Worm (Caenorhabditis elegans) whole organism, L1 larva: ENCODE results near the gene sdz-27.
A peak's percentile ranks its signal among the peaks of the same experiment; 100 is the strongest.

Experiments used
- C04F5.9 ChIP-seq: sonication (generic microtip); optimal IDR thresholded peaks from 2 replicates; lab custom pipeline; 2016; ENCODE audit warnings: missing genetic modification characterization, missing compliant biosample characterization
- C16A3.4 ChIP-seq: fragments of 150-350 bp; optimal IDR thresholded peaks from 2 replicates; lab custom pipeline; 2014; ENCODE audit warnings: missing biosample characterization, missing genetic modification characterization
- C34B4.2 ChIP-seq: sonication (generic microtip); optimal IDR thresholded peaks from 2 replicates; lab custom pipeline; 2017; ENCODE audit warnings: mild to moderate bottlenecking, missing genetic modification characterization, missing compliant biosample characterization
- F16B12.6 ChIP-seq: fragments of 150-350 bp; optimal IDR thresholded peaks from 2 replicates; lab custom pipeline; 2014; ENCODE audit warnings: missing biosample characterization, missing genetic modification characterization
- aha-1 ChIP-seq: fragments of 150-350 bp; optimal IDR thresholded peaks from 2 replicates; lab custom pipeline; 2014; ENCODE audit warnings: missing biosample characterization, missing genetic modification characterization
- alr-1 ChIP-seq: fragments of 200-800 bp; sonication (Bioruptor generic); optimal IDR thresholded peaks from 2 replicates; lab custom pipeline; 2018; ENCODE audit warnings: borderline replicate concordance, mild to moderate bottlenecking, missing genetic modification characterization, missing compliant biosample characterization
- aly-2 ChIP-seq: fragments of 150-350 bp; optimal IDR thresholded peaks from 2 replicates; lab custom pipeline; 2014; ENCODE audit warnings: missing biosample characterization, missing genetic modification characterization
- ceh-8 ChIP-seq: fragments of 200-800 bp; sonication (Bioruptor generic); optimal IDR thresholded peaks from 2 replicates; lab custom pipeline; 2018; ENCODE audit warnings: mild to moderate bottlenecking, missing genetic modification characterization, moderate library complexity, missing compliant biosample characterization
- ceh-82 ChIP-seq, 3 experiments: fragments of 150-350 bp in 1 of 3; sonication (generic microtip) in 2 of 3; optimal IDR thresholded peaks; 2 replicates each; lab custom pipeline; 2014 to 2017; ENCODE audit warnings: missing biosample characterization in 3 of 3, missing genetic modification characterization in 3 of 3
- ceh-90 ChIP-seq: sonication (generic microtip); optimal IDR thresholded peaks from 2 replicates; lab custom pipeline; 2016; ENCODE audit warnings: missing genetic modification characterization, missing compliant biosample characterization
- efl-1 ChIP-seq, 4 experiments: fragments of 150-350 bp; optimal IDR thresholded peaks in 3 of 4; peaks in 1 of 4; 1 replicate in 1 of 4; 2 replicates in 3 of 4; lab custom pipeline; 2014; ENCODE audit warnings: missing biosample characterization in 2 of 4, missing genetic modification characterization in 2 of 4, missing genetic modification reagents in 2 of 4
- egl-13 ChIP-seq: sonication (generic microtip); optimal IDR thresholded peaks from 2 replicates; lab custom pipeline; 2016; ENCODE audit warnings: missing genotype, missing genetic modification reagents, missing genetic modification characterization, missing compliant biosample characterization
- elt-3 ChIP-seq, 6 experiments: fragments of 150-350 bp in 1 of 6; sonication (generic microtip); optimal IDR thresholded peaks; 2 replicates each; lab custom pipeline; 2017 to 2018; ENCODE audit warnings: missing biosample characterization in 6 of 6, missing genetic modification characterization in 6 of 6, inconsistent platforms in 1 of 6
- ets-5 ChIP-seq: fragments of 200-800 bp; sonication (Bioruptor generic); IDR thresholded peaks from 2 replicates; pipeline ENCODE4 v1.3.6; 2022; ENCODE audit warnings: missing genetic modification characterization, missing compliant biosample characterization
- hlh-17 ChIP-seq: fragments of 200-800 bp; sonication (Bioruptor generic); optimal IDR thresholded peaks from 2 replicates; lab custom pipeline; 2018; ENCODE audit warnings: missing genetic modification characterization, mild to moderate bottlenecking, missing compliant biosample characterization, moderate library complexity, borderline replicate concordance
- irx-1 ChIP-seq: sonication (generic microtip); optimal IDR thresholded peaks from 2 replicates; lab custom pipeline; 2016; ENCODE audit warnings: missing genetic modification characterization, missing compliant biosample characterization
- jun-1 ChIP-seq: fragments of 150-350 bp; optimal IDR thresholded peaks from 2 replicates; lab custom pipeline; 2014; ENCODE audit warnings: missing biosample characterization, missing genetic modification reagents, missing genetic modification characterization
- lin-13 ChIP-seq: fragments of 150-350 bp; optimal IDR thresholded peaks from 2 replicates; lab custom pipeline; 2014; ENCODE audit warnings: missing biosample characterization, missing genetic modification reagents, missing genetic modification characterization
- lin-14 ChIP-seq: fragments of 200-800 bp; sonication (Bioruptor generic); optimal IDR thresholded peaks from 2 replicates; lab custom pipeline; 2018; ENCODE audit warnings: mild to moderate bottlenecking, missing genetic modification characterization, moderate library complexity, missing compliant biosample characterization
- lin-35 ChIP-seq, 2 experiments: fragments of 150-350 bp; optimal IDR thresholded peaks; 2 replicates each; lab custom pipeline; 2014; ENCODE audit warnings: missing biosample characterization in 2 of 2, missing genetic modification characterization in 2 of 2, missing genetic modification reagents in 2 of 2
- lin-39 ChIP-seq: fragments of 150-350 bp; optimal IDR thresholded peaks from 2 replicates; lab custom pipeline; 2014; ENCODE audit warnings: missing biosample characterization, missing genetic modification reagents, missing genetic modification characterization
- lir-3 ChIP-seq: sonication (generic microtip); optimal IDR thresholded peaks from 2 replicates; lab custom pipeline; 2016; ENCODE audit warnings: mild to moderate bottlenecking, missing genetic modification characterization, moderate library complexity, missing compliant biosample characterization; ENCODE audit not compliant: poor library complexity
- lsy-2 ChIP-seq, 2 experiments: fragments of 150-350 bp; optimal IDR thresholded peaks; 2 replicates each; lab custom pipeline; 2014; ENCODE audit warnings: missing biosample characterization in 2 of 2, missing genetic modification characterization in 2 of 2
- mab-9 ChIP-seq: fragments of 200-800 bp; sonication (Bioruptor generic); IDR thresholded peaks from 2 replicates; pipeline ENCODE4 v1.3.6; 2022; ENCODE audit warnings: missing genetic modification reagents, missing genetic modification characterization, missing compliant biosample characterization
- mef-2 ChIP-seq: fragments of 150-350 bp; optimal IDR thresholded peaks from 2 replicates; lab custom pipeline; 2014; ENCODE audit warnings: missing biosample characterization, missing genetic modification characterization
- mep-1 ChIP-seq: fragments of 150-350 bp; optimal IDR thresholded peaks from 2 replicates; lab custom pipeline; 2014; ENCODE audit warnings: missing biosample characterization, missing genetic modification characterization
- nhr-12 ChIP-seq: sonication (generic microtip); optimal IDR thresholded peaks from 2 replicates; lab custom pipeline; 2017; ENCODE audit warnings: missing biosample characterization, missing genetic modification characterization
- nhr-20 ChIP-seq: sonication (generic microtip); optimal IDR thresholded peaks from 2 replicates; lab custom pipeline; 2016; ENCODE audit warnings: mild to moderate bottlenecking, missing genetic modification characterization, missing compliant biosample characterization
- nhr-47 ChIP-seq: sonication (generic microtip); optimal IDR thresholded peaks from 2 replicates; lab custom pipeline; 2016; ENCODE audit warnings: mild to moderate bottlenecking, missing genetic modification characterization, moderate library complexity, missing compliant biosample characterization
- nhr-76 ChIP-seq: sonication (generic microtip); optimal IDR thresholded peaks from 2 replicates; lab custom pipeline; 2017; ENCODE audit warnings: missing biosample characterization, missing genetic modification characterization
- nhr-77 ChIP-seq: fragments of 150-350 bp; optimal IDR thresholded peaks from 2 replicates; lab custom pipeline; 2014; ENCODE audit warnings: missing biosample characterization, missing genetic modification characterization
- nhr-84 ChIP-seq: sonication (generic microtip); optimal IDR thresholded peaks from 2 replicates; lab custom pipeline; 2017; ENCODE audit warnings: missing biosample characterization, missing genetic modification characterization
- nhr-85 ChIP-seq: sonication (generic microtip); peaks from one replicate; lab custom pipeline; 2016; ENCODE audit warnings: missing genetic modification characterization, inconsistent platforms, missing compliant biosample characterization
- pag-3 ChIP-seq: sonication (generic microtip); optimal IDR thresholded peaks from 2 replicates; lab custom pipeline; 2017; ENCODE audit warnings: missing genetic modification characterization, mild to moderate bottlenecking, missing compliant biosample characterization, antibody characterized with exemption, borderline replicate concordance; ENCODE audit not compliant: insufficient read depth
- pqm-1 ChIP-seq: sonication (generic microtip); optimal IDR thresholded peaks from 3 replicates; lab custom pipeline; 2017; ENCODE audit warnings: missing biosample characterization, missing genetic modification characterization
- skn-1 ChIP-seq: fragments of 150-350 bp; optimal IDR thresholded peaks from 2 replicates; lab custom pipeline; 2014; ENCODE audit warnings: missing biosample characterization, missing genetic modification characterization
- snpc-4 ChIP-seq: fragments of 150-350 bp; optimal IDR thresholded peaks from 2 replicates; lab custom pipeline; 2014; ENCODE audit warnings: missing biosample characterization, missing genetic modification characterization
- sox-4 ChIP-seq: sonication (generic microtip); optimal IDR thresholded peaks from 2 replicates; lab custom pipeline; 2016; ENCODE audit warnings: missing genetic modification characterization, missing compliant biosample characterization
- sptf-1 ChIP-seq: fragments of 150-350 bp; optimal IDR thresholded peaks from 2 replicates; lab custom pipeline; 2014; ENCODE audit warnings: missing biosample characterization, missing genetic modification characterization
- unc-30 ChIP-seq: sonication (generic microtip); optimal IDR thresholded peaks from 2 replicates; lab custom pipeline; 2017; ENCODE audit warnings: missing biosample characterization, missing genetic modification characterization
- unc-62 ChIP-seq: fragments of 150-350 bp; optimal IDR thresholded peaks from 2 replicates; lab custom pipeline; 2014; ENCODE audit warnings: missing biosample characterization, missing genetic modification reagents, missing genetic modification characterization
- unc-98 ChIP-seq: fragments of 200-800 bp; sonication (Bioruptor generic); IDR thresholded peaks from 2 replicates; pipeline ENCODE4 v1.3.6; 2022; ENCODE audit warnings: missing genetic modification characterization, missing compliant biosample characterization
- xbp-1 ChIP-seq: sonication (generic microtip); optimal IDR thresholded peaks from 2 replicates; lab custom pipeline; 2016; ENCODE audit warnings: missing genetic modification characterization, missing compliant biosample characterization
- zag-1 ChIP-seq: fragments of 150-350 bp; optimal IDR thresholded peaks from 2 replicates; lab custom pipeline; 2014; ENCODE audit warnings: missing biosample characterization, missing genetic modification characterization
- zip-4 ChIP-seq: fragments of 200-800 bp; sonication (Bioruptor generic); optimal IDR thresholded peaks from 2 replicates; lab custom pipeline; 2018; ENCODE audit warnings: mild to moderate bottlenecking, missing genetic modification characterization, moderate library complexity, missing compliant biosample characterization

Gene sdz-27

ce11 chrIV:11142314-11143227 is 44.3 kb upstream of the sdz-27 start, which contains the start of gene skih-2 (continued):
- TF ChIP-seq ceh-82 (tag; optimal IDR thresholded peaks at IDR 0.05; lab: Kevin White, UChicago) = peak in 2 of 3 experiments; percentile 12 to 41
- no peak for TF ChIP-seq zip-4 (GFP tag; lab: Kevin White, UChicago)
- TF ChIP-seq pqm-1 (tag; lab: Kevin White, UChicago) = no peak
- TF ChIP-seq sox-4 = no peak
- peak; percentile 78 for TF ChIP-seq xbp-1
- peak; percentile 18 for TF ChIP-seq lin-39 (tag; lab: Kevin White, UChicago)
- no peak for TF ChIP-seq unc-98
- no peak for TF ChIP-seq C34B4.2 (tag; lab: Kevin White, UChicago)
- TF ChIP-seq zag-1 (tag; lab: Kevin White, UChicago) = peak; percentile 58
- TF ChIP-seq skn-1 (tag; lab: Kevin White, UChicago) = peak; percentile 56
- TF ChIP-seq hlh-17 (GFP tag; lab: Kevin White, UChicago) = no peak
- TF ChIP-seq mep-1 (tag; lab: Kevin White, UChicago) = peak; percentile 70
- TF ChIP-seq egl-13 (tag; lab: Kevin White, UChicago) = no peak
- TF ChIP-seq elt-3 (tag; optimal IDR thresholded peaks at IDR 0.05; lab: Kevin White, UChicago) = no peak
- peak; percentile 94 to 95 for TF ChIP-seq lin-35 (GFP tag; optimal IDR thresholded peaks at IDR 0.05; lab: Kevin White, UChicago)
- TF ChIP-seq mef-2 = no peak
- TF ChIP-seq C16A3.4 = peak; percentile 38
- TF ChIP-seq sptf-1 (tag; lab: Kevin White, UChicago) = no peak
- no peak for TF ChIP-seq lin-14 (GFP tag; lab: Kevin White, UChicago)
- no peak for TF ChIP-seq nhr-84
- peak; percentile 85 to 93 for TF ChIP-seq efl-1 (optimal IDR thresholded peaks at IDR 0.05; lab: Kevin White, UChicago)
- peak; percentile 95 to 99 for TF ChIP-seq efl-1 (GFP tag; optimal IDR thresholded peaks at IDR 0.05 in 1 of 2; lab: Kevin White, UChicago)
- no peak for TF ChIP-seq mab-9
- TF ChIP-seq unc-30 (tag; lab: Kevin White, UChicago) = no peak
- no peak for TF ChIP-seq C04F5.9
- TF ChIP-seq aha-1 (tag; lab: Kevin White, UChicago) = no peak
- TF ChIP-seq nhr-76 (tag; lab: Kevin White, UChicago) = no peak
- no peak for TF ChIP-seq nhr-12
- no peak for TF ChIP-seq unc-62 (GFP tag; lab: Kevin White, UChicago)
- TF ChIP-seq F16B12.6 (tag; lab: Kevin White, UChicago) = peak; percentile 88
- TF ChIP-seq lir-3 (tag; lab: Kevin White, UChicago) = no peak
- TF ChIP-seq alr-1 = no peak
- TF ChIP-seq ceh-90 = no peak
- TF ChIP-seq irx-1 (tag; lab: Kevin White, UChicago) = peak; percentile 40
- peak; percentile 36 for TF ChIP-seq nhr-20 (tag; lab: Kevin White, UChicago)
- no peak for TF ChIP-seq ets-5 (GFP tag; lab: Robert Waterston, UW)
- TF ChIP-seq pag-3 (tag; lab: Kevin White, UChicago) = no peak
- TF ChIP-seq aly-2 (tag; lab: Kevin White, UChicago) = no peak
- TF ChIP-seq lin-13 (GFP tag; lab: Kevin White, UChicago) = no peak
- no peak for TF ChIP-seq ceh-8 (GFP tag; lab: Kevin White, UChicago)
- peak; percentile 20 for TF ChIP-seq snpc-4 (tag; lab: Kevin White, UChicago)
- peak; percentile 68 for TF ChIP-seq nhr-85 (tag; lab: Kevin White, UChicago)
- TF ChIP-seq nhr-47 = peak; percentile 71
- no peak for TF ChIP-seq jun-1 (tag; lab: Kevin White, UChicago)
- peak; percentile 80 to 86 for TF ChIP-seq lsy-2 (tag; optimal IDR thresholded peaks at IDR 0.05; lab: Kevin White, UChicago)
- no peak for TF ChIP-seq nhr-77 (tag; lab: Kevin White, UChicago)
